Fruit fly (Drosophila melanogaster) whole organism, embryonic: ENCODE data around the gene brm.

Experiments used
- Ada2b ChIP-seq: fragments of 200-800 bp; sonication (Bioruptor generic); IDR thresholded peaks from 2 replicates; pipeline ENCODE4 v1.3.6; 2022; ENCODE audit warnings: missing biosample characterization, missing genetic modification characterization
- Adf1 ChIP-seq: fragments of 200-800 bp; sonication (Bioruptor generic); IDR thresholded peaks from 2 replicates; pipeline ENCODE4 v1.3.6; 2022; ENCODE audit warnings: missing biosample characterization, missing genetic modification characterization
- Awh ChIP-seq: fragments of 200-800 bp; sonication (Bioruptor generic); IDR thresholded peaks from 2 replicates; pipeline ENCODE4, ENCODE4 v1.3.6; 2022; ENCODE audit warnings: missing biosample characterization, missing genetic modification characterization
- B-H1 ChIP-seq: fragments of 200-800 bp; sonication (Bioruptor generic); IDR thresholded peaks from 3 replicates; pipeline ENCODE4 v1.3.6; 2022; ENCODE audit warnings: missing biosample characterization, missing genetic modification characterization
- CG10321 ChIP-seq: fragments of 200-800 bp; sonication (Bioruptor generic); IDR thresholded peaks from 2 replicates; pipeline ENCODE4 v1.3.6; 2022; ENCODE audit warnings: missing biosample characterization, missing genetic modification characterization
- CG11504 ChIP-seq: fragments of 200-800 bp; sonication (Bioruptor generic); optimal IDR thresholded peaks from 3 replicates; lab custom pipeline; 2019; ENCODE audit warnings: missing biosample characterization, mild to moderate bottlenecking, missing genetic modification characterization, moderate library complexity
- CG13123 ChIP-seq: fragments of 200-800 bp; sonication (Bioruptor generic); optimal IDR thresholded peaks from 2 replicates; lab custom pipeline; 2016; ENCODE audit warnings: missing biosample characterization, missing genetic modification characterization
- CG13894 ChIP-seq: fragments of 200-800 bp; sonication (Bioruptor generic); optimal IDR thresholded peaks from 3 replicates; lab custom pipeline; 2018; ENCODE audit warnings: missing biosample characterization, mild to moderate bottlenecking, missing genetic modification characterization, moderate library complexity
- CG17328 ChIP-seq: fragments of 200-800 bp; sonication (Bioruptor generic); IDR thresholded peaks from 2 replicates; pipeline ENCODE4 v1.3.6; 2022; ENCODE audit warnings: missing biosample characterization, missing genetic modification characterization
- CG17361 ChIP-seq: fragments of 200-800 bp; sonication (Bioruptor generic); IDR thresholded peaks from 3 replicates; pipeline ENCODE4 v1.3.6; 2022; ENCODE audit warnings: missing biosample characterization, missing genetic modification characterization
- CG18011 ChIP-seq: fragments of 200-800 bp; sonication (Bioruptor generic); optimal IDR thresholded peaks from 2 replicates; lab custom pipeline; 2017; ENCODE audit warnings: missing biosample characterization, missing genetic modification characterization, mild to moderate bottlenecking, moderate library complexity, missing genotype
- CG18262 ChIP-seq: fragments of 200-800 bp; optimal IDR thresholded peaks from 3 replicates; lab custom pipeline; 2019; ENCODE audit warnings: missing biosample characterization, mild to moderate bottlenecking, missing genetic modification characterization, moderate library complexity
- CG2116 ChIP-seq: fragments of 200-800 bp; sonication (Bioruptor generic); optimal IDR thresholded peaks from 3 replicates; lab custom pipeline; 2018; ENCODE audit warnings: missing biosample characterization, mild to moderate bottlenecking, missing genetic modification characterization
- CG3281 ChIP-seq: fragments of 200-800 bp; sonication (Bioruptor generic); optimal IDR thresholded peaks from 3 replicates; lab custom pipeline; 2017; ENCODE audit warnings: missing biosample characterization, mild to moderate bottlenecking, missing genetic modification characterization
- CG34422 ChIP-seq: fragments of 200-800 bp; sonication (Bioruptor generic); IDR thresholded peaks from 3 replicates; pipeline ENCODE4 v1.3.6; 2022; ENCODE audit warnings: missing biosample characterization, missing genetic modification characterization
- CG4820 ChIP-seq: fragments of 200-800 bp; sonication (Bioruptor generic); optimal IDR thresholded peaks from 3 replicates; lab custom pipeline; 2016; ENCODE audit warnings: missing biosample characterization, missing genetic modification characterization
- CG5180 ChIP-seq: fragments of 200-800 bp; sonication (Bioruptor generic); optimal IDR thresholded peaks from 3 replicates; lab custom pipeline; 2017; ENCODE audit warnings: missing biosample characterization, missing genetic modification characterization, mild to moderate bottlenecking, moderate library complexity, missing genetic modification reagents
- CG6175 ChIP-seq: fragments of 200-800 bp; sonication (Bioruptor generic); IDR thresholded peaks from 3 replicates; pipeline ENCODE4 v1.3.6; 2022; ENCODE audit warnings: missing biosample characterization, missing genetic modification characterization
- CG8281 ChIP-seq: fragments of 200-800 bp; sonication (Bioruptor generic); optimal IDR thresholded peaks from 2 replicates; lab custom pipeline; 2018; ENCODE audit warnings: missing biosample characterization, mild to moderate bottlenecking, missing genetic modification characterization, moderate library complexity
- Camta ChIP-seq: fragments of 200-800 bp; sonication (Bioruptor generic); optimal IDR thresholded peaks from 2 replicates; lab custom pipeline; 2016; ENCODE audit warnings: missing biosample characterization, missing genetic modification characterization
- Doc2 ChIP-seq: fragments of 200-800 bp; sonication (Bioruptor generic); IDR thresholded peaks from 2 replicates; pipeline ENCODE4 v1.3.6; 2022; ENCODE audit warnings: missing biosample characterization, missing genetic modification characterization
- Drgx ChIP-seq: fragments of 200-800 bp; sonication (Bioruptor generic); IDR thresholded peaks from 2 replicates; pipeline ENCODE4 v1.3.6; 2022; ENCODE audit warnings: missing biosample characterization, missing genetic modification characterization
- HLH54F ChIP-seq: fragments of 200-800 bp; sonication (Bioruptor generic); optimal IDR thresholded peaks from 3 replicates; lab custom pipeline; 2016; ENCODE audit warnings: missing biosample characterization, missing genetic modification characterization
- HmgZ ChIP-seq: fragments of 200-800 bp; sonication (Bioruptor generic); optimal IDR thresholded peaks from 2 replicates; lab custom pipeline; 2018; ENCODE audit warnings: missing biosample characterization, mild to moderate bottlenecking, missing genetic modification characterization
- MESR4 ChIP-seq: fragments of 200-800 bp; sonication (Bioruptor generic); optimal IDR thresholded peaks from 2 replicates; lab custom pipeline; 2018; ENCODE audit warnings: missing biosample characterization, mild to moderate bottlenecking, missing genetic modification characterization, moderate library complexity
- Nf-YA ChIP-seq: fragments of 200-800 bp; sonication (Bioruptor generic); IDR thresholded peaks from 2 replicates; pipeline ENCODE4 v1.3.6; 2022; ENCODE audit warnings: missing biosample characterization, missing genetic modification characterization
- Poxn ChIP-seq: fragments of 200-800 bp; sonication (Bioruptor generic); IDR thresholded peaks from 2 replicates; pipeline ENCODE4 v1.3.6; 2022; ENCODE audit warnings: missing biosample characterization, missing genetic modification characterization
- Side ChIP-seq: fragments of 200-800 bp; sonication (Bioruptor generic); optimal IDR thresholded peaks from 2 replicates; lab custom pipeline; 2016; ENCODE audit warnings: missing biosample characterization, missing genetic modification characterization
- Sox102F ChIP-seq: fragments of 200-800 bp; sonication (Bioruptor generic); optimal IDR thresholded peaks from 2 replicates; lab custom pipeline; 2018; ENCODE audit warnings: missing biosample characterization, mild to moderate bottlenecking, missing genetic modification characterization, moderate library complexity
- Sry-δ ChIP-seq: fragments of 200-800 bp; sonication (Bioruptor generic); optimal IDR thresholded peaks from 2 replicates; lab custom pipeline; 2016; ENCODE audit warnings: missing biosample characterization, missing genetic modification characterization
- Tbp ChIP-seq: fragments of >200 bp; optimal IDR thresholded peaks from 2 replicates; lab custom pipeline; 2018; ENCODE audit warnings: missing biosample characterization, missing genetic modification characterization
- Usf ChIP-seq: fragments of 200-800 bp; sonication (Bioruptor generic); optimal IDR thresholded peaks from 2 replicates; lab custom pipeline; 2017; ENCODE audit warnings: missing genotype, missing biosample characterization, missing genetic modification characterization
- ato ChIP-seq: fragments of 200-800 bp; sonication (Bioruptor generic); IDR thresholded peaks from 2 replicates; pipeline ENCODE4 v1.3.6; 2022; ENCODE audit warnings: missing biosample characterization, missing genetic modification characterization; ENCODE audit not compliant: partially characterized antibody
- bsh ChIP-seq, 2 experiments: fragments of 200-800 bp; sonication (Bioruptor generic); optimal IDR thresholded peaks; 2 replicates each; lab custom pipeline; 2017 to 2018; ENCODE audit warnings: mild to moderate bottlenecking in 2 of 2, missing biosample characterization in 2 of 2, missing genetic modification characterization in 2 of 2, moderate library complexity in 1 of 2
- cg ChIP-seq: fragments of 200-800 bp; sonication (Bioruptor generic); optimal IDR thresholded peaks from 3 replicates; lab custom pipeline; 2019; ENCODE audit warnings: missing biosample characterization, mild to moderate bottlenecking, missing genetic modification characterization, moderate library complexity
- disco-r ChIP-seq: fragments of 200-800 bp; sonication (Bioruptor generic); optimal IDR thresholded peaks from 2 replicates; lab custom pipeline; 2016; ENCODE audit warnings: missing biosample characterization, missing genetic modification characterization
- ems ChIP-seq: fragments of 200-800 bp; sonication (Bioruptor generic); optimal IDR thresholded peaks from 3 replicates; lab custom pipeline; 2016; ENCODE audit warnings: missing biosample characterization, missing genetic modification characterization
- fd102C ChIP-seq: fragments of 200-800 bp; sonication (Bioruptor generic); optimal IDR thresholded peaks from 2 replicates; lab custom pipeline; 2018; ENCODE audit warnings: missing biosample characterization, mild to moderate bottlenecking, missing genetic modification characterization, moderate library complexity
- gcm ChIP-seq: fragments of 200-800 bp; sonication (Bioruptor generic); optimal IDR thresholded peaks from 2 replicates; lab custom pipeline; 2019; ENCODE audit warnings: missing biosample characterization, mild to moderate bottlenecking, missing genetic modification characterization, moderate library complexity
- gcm2 ChIP-seq: fragments of 200-800 bp; sonication (Bioruptor generic); optimal IDR thresholded peaks from 2 replicates; lab custom pipeline; 2016; ENCODE audit warnings: missing biosample characterization, missing genetic modification characterization
- gro ChIP-seq: fragments of 200-800 bp; sonication (Bioruptor generic); optimal IDR thresholded peaks from 2 replicates; lab custom pipeline; 2016; ENCODE audit warnings: missing biosample characterization, missing genetic modification characterization
- insv ChIP-seq, 2 experiments: fragments of 200-800 bp; sonication (Bioruptor generic); optimal IDR thresholded peaks; 3 replicates each; lab custom pipeline; 2016 to 2018; ENCODE audit warnings: missing biosample characterization in 2 of 2, missing genetic modification characterization in 2 of 2
- mirr ChIP-seq: fragments of 200-800 bp; sonication (Bioruptor generic); optimal IDR thresholded peaks from 3 replicates; lab custom pipeline; 2018; ENCODE audit warnings: missing biosample characterization, mild to moderate bottlenecking, missing genetic modification characterization
- rib ChIP-seq: fragments of 200-800 bp; sonication (Bioruptor generic); IDR thresholded peaks from 2 replicates; pipeline ENCODE4 v1.3.6; 2022; ENCODE audit warnings: missing biosample characterization, missing genetic modification characterization
- sens-2 ChIP-seq: fragments of 200-800 bp; sonication (Bioruptor generic); IDR thresholded peaks from 2 replicates; pipeline ENCODE4 v1.3.6; 2022; ENCODE audit warnings: missing biosample characterization, missing genetic modification characterization
- sob ChIP-seq: fragments of 200-800 bp; sonication (Bioruptor generic); IDR thresholded peaks from 2 replicates; pipeline ENCODE4 v1.3.6; 2022; ENCODE audit warnings: missing biosample characterization, missing genetic modification characterization
- sug ChIP-seq: fragments of 200-800 bp; optimal IDR thresholded peaks from 2 replicates; lab custom pipeline; 2019; ENCODE audit warnings: missing biosample characterization, mild to moderate bottlenecking, missing genetic modification characterization, moderate library complexity
- tgo ChIP-seq: fragments of 200-800 bp; sonication (Bioruptor generic); IDR thresholded peaks from 3 replicates; pipeline ENCODE4 v1.3.6; 2022; ENCODE audit warnings: missing biosample characterization, missing genetic modification characterization
- unpg ChIP-seq: fragments of 200-800 bp; sonication (Bioruptor generic); optimal IDR thresholded peaks from 3 replicates; lab custom pipeline; 2018; ENCODE audit warnings: missing biosample characterization, mild to moderate bottlenecking, missing genetic modification characterization, moderate library complexity
- zf30C ChIP-seq: fragments of 200-800 bp; sonication (Bioruptor generic); optimal IDR thresholded peaks from 3 replicates; lab custom pipeline; 2018; ENCODE audit warnings: missing biosample characterization, mild to moderate bottlenecking, missing genetic modification characterization

Gene brm

DNA sequence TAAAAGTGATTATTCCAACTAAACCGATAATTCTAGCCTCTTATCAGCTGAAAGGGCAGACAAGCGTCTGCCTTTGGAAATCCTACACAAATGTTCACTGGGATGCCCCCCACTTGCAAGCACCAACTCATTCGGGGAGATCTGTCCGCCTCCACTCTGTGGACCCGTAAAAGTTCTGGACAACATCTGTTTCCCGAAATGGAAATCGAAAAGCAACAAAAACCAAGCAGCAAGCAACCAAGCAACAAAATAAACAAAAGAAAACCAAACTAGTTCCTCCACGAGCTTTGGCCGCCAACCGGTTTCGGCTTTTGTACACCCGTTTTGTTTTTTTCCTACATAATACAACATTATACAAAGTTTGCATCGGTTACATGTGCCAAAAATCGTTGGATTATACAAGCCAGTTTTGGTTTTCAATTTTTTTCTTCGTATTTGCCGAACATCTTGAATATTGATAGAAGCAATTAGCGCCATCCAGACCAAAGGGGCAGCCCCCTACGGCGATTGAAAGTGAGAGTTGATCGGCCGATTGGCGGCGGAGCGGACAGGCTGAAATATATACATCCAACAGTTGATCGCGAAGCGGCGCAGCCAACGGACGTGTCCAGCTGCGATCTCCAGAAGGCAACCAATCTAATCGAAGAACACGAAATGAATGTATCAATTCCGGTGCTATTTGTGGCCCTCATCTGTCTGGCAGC lies 23.9 kb downstream of the brm start, which contains the start of gene CG17032 (continued):
- TF ChIP-seq mirr (GFP tag; lab: Kevin White, UChicago) (peak; percentile 38), CG6175 (GFP tag; lab: Robert Waterston, UW) (peak; percentile 51; the same call in 1 of the 3 replicates), Sry-δ (no peak), cg (GFP tag; lab: Kevin White, UChicago) (no peak), Usf (GFP tag; lab: Kevin White, UChicago) (no peak), CG17361 (GFP tag; lab: Robert Waterston, UW) (no peak), ems (GFP tag; lab: Kevin White, UChicago) (no peak), CG13123 (GFP tag; lab: Kevin White, UChicago) (no peak), CG34422 (no peak), CG17328 (GFP tag; lab: Robert Waterston, UW) (no peak), gcm2 (no peak), CG5180 (GFP tag; lab: Kevin White, UChicago) (no peak), Poxn (GFP tag; lab: Robert Waterston, UW) (no peak), CG3281 (GFP tag; lab: Kevin White, UChicago) (no peak), Drgx (GFP tag; lab: Robert Waterston, UW) (peak; percentile 14; the same call in 1 of the 2 replicates), Camta (GFP tag; lab: Kevin White, UChicago) (no peak), MESR4 (GFP tag; lab: Kevin White, UChicago) (peak; percentile 4), zf30C (GFP tag; lab: Kevin White, UChicago) (no peak), fd102C (no peak), CG18262 (tag; lab: Kevin White, UChicago) (no peak), CG10321 (GFP tag; lab: Robert Waterston, UW) (no peak), sug (tag; lab: Kevin White, UChicago) (peak; percentile 95), Nf-YA (GFP tag; lab: Robert Waterston, UW) (no peak), sob (GFP tag; lab: Robert Waterston, UW) (0 out of 2 replicates have a peak, but pooled peaks have one; percentile 17), Sox102F (no peak), CG18011 (GFP tag; lab: Kevin White, UChicago) (no peak), disco-r (GFP tag; lab: Kevin White, UChicago) (no peak), Ada2b (GFP tag; lab: Robert Waterston, UW) (peak; percentile 7; the same call in 1 of the 2 replicates), Doc2 (GFP tag; lab: Robert Waterston, UW) (no peak), CG4820 (no peak), gcm (no peak), rib (peak; percentile 78; the same call in 1 of the 2 replicates), Side (GFP tag; lab: Kevin White, UChicago) (no peak), HmgZ (tag; lab: Kevin White, UChicago) (no peak), B-H1 (GFP tag; lab: Robert Waterston, UW) (no peak), CG13894 (peak; percentile 90), bsh (GFP tag; optimal IDR thresholded peaks at IDR 0.05; lab: Kevin White, UChicago) (peak in 1 of 2 experiments; percentile 30), tgo (GFP tag; lab: Robert Waterston, UW) (no peak), CG8281 (tag; lab: Kevin White, UChicago) (no peak), sens-2 (GFP tag; lab: Robert Waterston, UW) (no peak), gro (GFP tag; lab: Kevin White, UChicago) (peak; percentile 55), HLH54F (GFP tag; lab: Kevin White, UChicago) (no peak), insv (GFP tag; optimal IDR thresholded peaks at IDR 0.05; lab: Kevin White, UChicago) (no peak), Tbp (GFP tag; lab: Kevin White, UChicago) (no peak), Adf1 (GFP tag; lab: Robert Waterston, UW) (peak; percentile 57; the same call in 1 of the 2 replicates), unpg (no peak), CG11504 (no peak), ato (GFP tag; lab: Robert Waterston, UW) (no peak), CG2116 (GFP tag; lab: Kevin White, UChicago) (no peak), Awh (GFP tag; lab: Robert Waterston, UW) (peak; percentile 44; the same call in 1 of the 2 replicates)
